Fruit fly (Drosophila melanogaster): ENCODE data around the gene Wnt5.

Gene Wnt5

DNA sequence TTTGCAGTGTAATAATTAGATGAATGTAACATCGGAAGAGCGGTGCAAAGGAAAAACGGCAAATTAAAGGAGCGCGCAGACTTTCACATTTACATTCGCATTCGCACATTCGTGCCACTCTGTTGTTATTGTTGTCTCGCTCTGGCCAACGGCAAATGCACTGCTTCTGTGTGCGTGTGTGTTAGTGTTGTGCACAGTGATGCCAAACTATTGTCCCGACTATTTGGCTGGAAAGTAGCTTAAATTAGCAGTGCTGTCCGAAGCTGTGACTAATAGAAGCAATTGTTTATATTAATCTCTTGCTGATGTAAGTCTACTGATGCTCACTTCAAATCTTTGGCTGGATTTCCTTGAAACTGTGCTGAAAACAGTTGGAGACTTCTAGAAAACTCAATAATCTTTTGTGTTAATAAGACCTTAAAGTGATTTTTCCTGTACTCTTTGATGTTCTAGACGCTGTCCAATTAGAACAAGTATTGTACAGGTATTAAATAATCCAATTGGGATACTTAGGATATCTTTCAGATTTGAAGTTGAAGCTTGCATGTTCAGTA, 10.9 kb upstream of the Wnt5 start (continued):
- TF ChIP-seq CG11762 (GFP tag; optimal IDR thresholded peaks at IDR 0.05; ENCODE audit: insufficient read depth) (no peak), CG31627 (GFP tag; optimal IDR thresholded peaks at IDR 0.05) (no peak), eg (GFP tag; IDR thresholded peaks at IDR 0.05) (0 out of 3 replicates have a peak, but pooled peaks have one; percentile 24)

DNA sequence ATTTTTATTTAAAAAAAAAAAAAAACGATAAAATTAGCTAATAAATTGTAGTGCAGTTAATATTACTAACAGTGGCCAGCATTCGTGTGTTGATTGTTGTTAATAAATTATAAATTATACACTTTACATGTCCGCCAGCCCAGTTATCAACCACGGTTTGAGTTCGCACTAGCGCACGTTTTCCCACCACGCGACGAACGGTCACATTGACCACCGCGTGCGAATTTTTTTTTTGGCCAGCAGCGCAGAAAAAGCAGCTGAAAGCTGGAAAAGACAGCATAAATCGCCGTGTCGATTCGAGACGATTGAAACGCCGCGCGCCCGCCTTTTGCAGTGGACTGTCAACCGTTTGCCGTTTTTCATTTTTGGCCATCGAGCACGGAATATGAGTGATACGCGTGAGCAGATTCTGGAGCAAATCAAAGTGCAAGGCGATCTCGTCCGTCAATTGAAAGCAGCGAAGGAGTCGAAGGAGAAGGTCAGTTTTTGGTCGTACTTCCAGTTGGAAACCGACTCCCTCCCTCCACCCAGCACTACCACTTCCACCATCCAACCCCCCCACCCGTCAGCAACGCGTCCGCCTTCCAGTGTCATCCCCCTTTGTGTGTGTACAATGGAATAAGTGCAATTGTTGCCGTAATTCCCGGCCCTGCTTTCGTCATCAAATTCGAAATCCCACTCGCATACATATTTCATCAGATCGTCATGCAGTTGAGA, 10.2 kb upstream of the Wnt5 start, which contains the start of the genes Bx and HisRS:
Gene Bx (plus strand): TSS at position 224 of the 717 bp plus-strand sequence.
Gene HisRS (plus strand): TSS at position 224 of the 717 bp plus-strand sequence.
- TF ChIP-seq CG6276 (GFP tag; optimal IDR thresholded peaks at IDR 0.05) (peak; percentile 2), eg (GFP tag; IDR thresholded peaks at IDR 0.05) (peak; percentile 26; the same call in 1 of the 3 replicates), Eip78C (GFP tag) (peak; percentile 9), salr (GFP tag; optimal IDR thresholded peaks at IDR 0.05) (no peak), Ets21C (GFP tag; optimal IDR thresholded peaks at IDR 0.05) (no peak)

DNA sequence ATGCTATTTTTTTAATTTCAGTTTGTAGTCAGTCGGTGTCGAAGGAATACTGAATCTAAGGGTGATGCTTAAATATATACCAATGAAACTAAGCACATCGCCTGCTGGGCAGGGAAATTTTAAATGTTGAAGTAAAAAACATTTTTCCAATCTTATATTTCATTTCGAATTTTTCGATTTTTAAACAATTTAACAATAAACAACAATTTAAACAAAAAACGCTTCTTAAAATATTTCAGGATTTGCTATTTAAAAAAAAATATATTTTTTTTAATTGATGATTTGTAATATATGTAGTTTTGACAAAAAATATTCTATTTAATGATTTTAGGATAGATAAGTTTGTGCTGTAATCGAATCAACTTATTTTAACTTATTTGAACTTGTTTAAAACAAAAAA, 9.6 kb upstream of the Wnt5 start, which contains the start of gene CG6470:
Gene CG6470 (minus strand): TSS at position 101 of the 400 bp plus-strand sequence.
- TF ChIP-seq CG7368 (GFP tag; optimal IDR thresholded peaks at IDR 0.05) (no peak), achi (GFP tag; optimal IDR thresholded peaks at IDR 0.05) (no peak), ss (GFP tag; optimal IDR thresholded peaks at IDR 0.05) (no peak), Hr38 (GFP tag; optimal IDR thresholded peaks at IDR 0.05) (no peak), lz (GFP tag; optimal IDR thresholded peaks at IDR 0.05) (no peak), CG11902 (GFP tag; optimal IDR thresholded peaks at IDR 0.05) (no peak)

DNA sequence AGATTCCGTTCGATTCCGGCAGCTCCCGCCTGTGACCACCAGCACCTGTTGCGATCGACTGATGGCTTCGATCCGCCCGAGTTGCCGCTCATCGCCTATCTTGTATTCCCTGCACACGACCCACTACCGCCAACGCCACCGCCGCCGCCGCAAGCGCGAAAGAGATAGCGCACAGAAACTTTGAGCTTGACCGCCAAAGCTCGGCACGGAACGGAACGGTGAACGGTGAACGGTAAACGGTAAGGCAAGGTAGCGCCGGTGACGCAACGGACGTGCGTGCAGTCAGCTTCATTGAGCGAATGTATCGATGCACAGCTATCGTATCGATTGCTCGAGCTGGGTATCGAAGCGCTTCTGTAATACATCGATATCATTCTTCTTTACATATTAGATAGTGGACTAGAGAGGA, 7.1 kb upstream of the Wnt5 start, which contains the start of gene Ggt-1:
Gene Ggt-1 (minus strand): TSS at position 251 of the 409 bp plus-strand sequence.
- TF ChIP-seq CG8319 (GFP tag; optimal IDR thresholded peaks at IDR 0.05) (no peak), ss (GFP tag; optimal IDR thresholded peaks at IDR 0.05) (peak in 1 of 2 experiments; percentile 12), CG6808 (GFP tag; optimal IDR thresholded peaks at IDR 0.05) (no peak), Eip93F (GFP tag; optimal IDR thresholded peaks at IDR 0.05) (no peak), Ets96B (tag; optimal IDR thresholded peaks at IDR 0.05) (no peak), Eip78C (GFP tag) (peak; percentile 33), CG9139 (GFP tag; optimal IDR thresholded peaks at IDR 0.05) (no peak), Hr39 (GFP tag; optimal IDR thresholded peaks at IDR 0.05) (no peak), vri (GFP tag; optimal IDR thresholded peaks at IDR 0.05) (no peak), pdm3 (GFP tag; optimal IDR thresholded peaks at IDR 0.05) (no peak), fd85E (GFP tag; optimal IDR thresholded peaks at IDR 0.05) (no peak), CG8119 (GFP tag; IDR thresholded peaks at IDR 0.05) (no peak), svp (GFP tag) (peak; percentile 91), CG32006 (GFP tag; optimal IDR thresholded peaks at IDR 0.05) (no peak), Sox102F (GFP tag; optimal IDR thresholded peaks at IDR 0.05) (no peak), CG7368 (GFP tag; optimal IDR thresholded peaks at IDR 0.05) (no peak), CG16779 (tag; optimal IDR thresholded peaks at IDR 0.05) (no peak), CG10669 (GFP tag; optimal IDR thresholded peaks at IDR 0.05) (no peak), CG6792 (GFP tag; optimal IDR thresholded peaks at IDR 0.05) (no peak), CG6163 (GFP tag; IDR thresholded peaks at IDR 0.05) (0 out of 3 replicates have a peak, but pooled peaks have one; percentile 14), achi (GFP tag; optimal IDR thresholded peaks at IDR 0.05) (no peak), Hr38 (GFP tag; optimal IDR thresholded peaks at IDR 0.05) (no peak), acj6 (GFP tag; optimal IDR thresholded peaks at IDR 0.05) (no peak), net (GFP tag; optimal IDR thresholded peaks at IDR 0.05) (no peak)

DNA sequence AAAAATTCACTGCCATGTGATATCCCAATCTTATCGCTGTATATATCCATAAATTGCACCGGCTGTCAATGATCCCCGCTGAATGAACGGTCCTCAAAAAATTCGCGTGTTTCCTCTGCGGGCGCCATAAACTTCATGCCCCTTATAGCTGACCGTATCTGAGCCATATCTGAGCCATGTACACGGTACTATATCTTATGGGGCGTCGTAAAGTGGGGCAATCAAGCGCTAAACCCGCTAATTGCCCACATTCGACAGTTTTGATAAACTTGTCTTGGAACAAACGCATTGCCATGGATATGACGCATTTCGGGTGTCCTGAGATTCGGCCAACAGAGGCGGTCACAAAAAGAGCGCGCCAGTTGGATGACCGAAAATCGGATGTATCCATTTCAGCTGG, 5.7 kb upstream of the Wnt5 start:
- TF ChIP-seq Gug (GFP tag; IDR thresholded peaks at IDR 0.05) = no peak
- no peak for TF ChIP-seq fkh (GFP tag; optimal IDR thresholded peaks at IDR 0.05)
- no peak for TF ChIP-seq Hr38 (GFP tag; optimal IDR thresholded peaks at IDR 0.05)
- no peak for TF ChIP-seq CG31627 (GFP tag; optimal IDR thresholded peaks at IDR 0.05)
- TF ChIP-seq CG7368 (GFP tag; optimal IDR thresholded peaks at IDR 0.05) = no peak
- no peak for TF ChIP-seq CG32006 (GFP tag; optimal IDR thresholded peaks at IDR 0.05)
- no peak for TF ChIP-seq CG9139 (GFP tag; optimal IDR thresholded peaks at IDR 0.05)
- TF ChIP-seq salr (GFP tag; optimal IDR thresholded peaks at IDR 0.05) = no peak
- no peak for TF ChIP-seq CG4318 (GFP tag; optimal IDR thresholded peaks at IDR 0.05)
- TF ChIP-seq Eip78C (GFP tag) = no peak
- TF ChIP-seq Sox102F (GFP tag; optimal IDR thresholded peaks at IDR 0.05) = no peak

Data from whole organism, prepupa.